Worm (Caenorhabditis elegans): Measurements from ENCODE around the gene K09C4.9.
A peak's percentile ranks its signal among the peaks of the same experiment; 100 is the strongest.

K09C4.9 gene

DNA sequence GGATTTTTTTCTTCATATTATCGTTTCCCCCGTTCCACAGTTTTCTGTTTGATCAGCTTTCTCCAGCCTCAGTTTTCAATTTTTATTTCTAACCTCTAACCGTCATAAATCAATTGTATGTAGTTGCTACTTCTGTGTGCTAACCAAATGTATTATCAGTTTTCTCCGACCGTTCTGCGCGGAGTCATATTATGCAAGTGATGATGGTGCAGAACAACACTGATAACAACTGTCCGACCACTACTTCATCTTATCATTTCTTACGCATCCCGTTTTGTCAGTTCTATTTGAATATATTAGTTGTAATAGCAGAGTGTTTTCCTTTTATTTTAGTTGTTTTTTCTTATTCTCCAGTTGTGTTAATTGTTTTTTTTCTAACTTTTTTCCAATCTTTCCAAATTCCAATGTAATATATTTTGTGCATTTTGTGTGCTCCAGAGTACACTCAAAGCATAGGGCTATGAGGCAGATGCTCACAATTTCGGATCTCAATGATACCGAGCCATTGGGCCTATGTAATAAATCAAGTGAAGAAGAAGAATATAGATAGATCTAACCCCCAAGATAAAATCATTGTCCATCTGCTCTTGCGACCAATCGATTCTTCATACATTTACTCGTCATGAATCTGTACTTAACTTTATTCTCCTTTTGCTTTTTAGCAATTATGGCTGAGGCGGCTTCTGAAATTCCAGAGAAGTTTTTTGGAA, 14.6 kb downstream of the K09C4.9 start, which contains the start of gene lbp-3 (continued):
- no peak for TF ChIP-seq egl-27 (tag; optimal IDR thresholded peaks at IDR 0.05)
- no peak for TF ChIP-seq Y48G9A.11 (GFP tag; IDR thresholded peaks at IDR 0.05)
- no peak for TF ChIP-seq dmd-8 (GFP tag; IDR thresholded peaks at IDR 0.05)
- no peak for TF ChIP-seq nhr-237 (tag; optimal IDR thresholded peaks at IDR 0.05)
- peak; percentile 83 for TF ChIP-seq dve-1 (tag; optimal IDR thresholded peaks at IDR 0.05; ENCODE audit: insufficient read depth)
- TF ChIP-seq Y105C5A.15 (GFP tag; IDR thresholded peaks at IDR 0.05) = no peak
- peak; percentile 61 for TF ChIP-seq dmd-6 (GFP tag; IDR thresholded peaks at IDR 0.05)
- peak; percentile 61; the same call in 1 of the 2 replicates for TF ChIP-seq lin-1 (GFP tag; IDR thresholded peaks at IDR 0.05)
- no peak for TF ChIP-seq ceh-62 (tag; optimal IDR thresholded peaks at IDR 0.05)
- no peak for TF ChIP-seq nhr-76 (tag; optimal IDR thresholded peaks at IDR 0.05)
- TF ChIP-seq php-3 (GFP tag; IDR thresholded peaks at IDR 0.05) = peak; percentile 52; the same call in 1 of the 2 replicates
- no peak for TF ChIP-seq mxl-3 (GFP tag; optimal IDR thresholded peaks at IDR 0.05)
- TF ChIP-seq skn-1 (tag; optimal IDR thresholded peaks at IDR 0.05) = no peak
- no peak for TF ChIP-seq gei-8 (GFP tag; optimal IDR thresholded peaks at IDR 0.05)
- no peak for TF ChIP-seq T26A8.4 (GFP tag; IDR thresholded peaks at IDR 0.05)
- TF ChIP-seq mxl-2 (GFP tag; conservative IDR thresholded peaks at IDR 0.05) = no peak
- no peak for TF ChIP-seq T20F7.1 (GFP tag; optimal IDR thresholded peaks at IDR 0.05)
- no peak for TF ChIP-seq nhr-41 (GFP tag; IDR thresholded peaks at IDR 0.05)
- no peak for TF ChIP-seq spr-1 (tag; optimal IDR thresholded peaks at IDR 0.05)
- TF ChIP-seq mdl-1 (tag; optimal IDR thresholded peaks at IDR 0.05) = peak in 1 of 2 experiments; percentile 2
- TF ChIP-seq zag-1 (tag; optimal IDR thresholded peaks at IDR 0.05) = no peak
- peak; percentile 78 for TF ChIP-seq hlh-11 (tag; optimal IDR thresholded peaks at IDR 0.05)
- TF ChIP-seq mdt-29 (GFP tag; IDR thresholded peaks at IDR 0.05) = no peak
- no peak for TF ChIP-seq ceh-44 (GFP tag; IDR thresholded peaks at IDR 0.05)
- TF ChIP-seq lin-39 (tag; optimal IDR thresholded peaks at IDR 0.05) = no peak
- no peak for TF ChIP-seq lsy-2 (tag; optimal IDR thresholded peaks at IDR 0.05)
- no peak for TF ChIP-seq daf-16 (GFP tag; optimal IDR thresholded peaks at IDR 0.05)
- peak; percentile 94 for TF ChIP-seq daf-16 (tag; optimal IDR thresholded peaks at IDR 0.05)
- TF ChIP-seq saeg-2 (GFP tag; IDR thresholded peaks at IDR 0.05) = no peak
- TF ChIP-seq aly-2 (tag; optimal IDR thresholded peaks at IDR 0.05) = no peak

- TF ChIP-seq nhr-41 (GFP tag; IDR thresholded peaks at IDR 0.05) (no peak), lin-15B (tag; optimal IDR thresholded peaks at IDR 0.05) (no peak), ztf-11 (tag; optimal IDR thresholded peaks at IDR 0.05) (no peak), dmd-6 (GFP tag; IDR thresholded peaks at IDR 0.05) (no peak), madf-9 (GFP tag; conservative IDR thresholded peaks at IDR 0.05) (no peak), nhr-77 (tag; optimal IDR thresholded peaks at IDR 0.05) (no peak), lin-38 (GFP tag; IDR thresholded peaks at IDR 0.05) (no peak), egl-43 (GFP tag; IDR thresholded peaks at IDR 0.05) (no peak), ceh-32 (tag; optimal IDR thresholded peaks at IDR 0.05; ENCODE audit: poor library complexity) (no peak), pqm-1 (tag; optimal IDR thresholded peaks at IDR 0.05) (no peak), mdl-1 (tag; optimal IDR thresholded peaks at IDR 0.05) (no peak), ces-1 (GFP tag; optimal IDR thresholded peaks at IDR 0.05) (no peak), mes-2 (tag; optimal IDR thresholded peaks at IDR 0.05; ENCODE audit: poor library complexity, severe bottlenecking) (no peak), Y75B8A.6 (GFP tag; IDR thresholded peaks at IDR 0.05) (no peak), spr-3 (GFP tag; optimal IDR thresholded peaks at IDR 0.05) (no peak), ceh-82 (tag; optimal IDR thresholded peaks at IDR 0.05) (no peak), nhr-6 (tag; optimal IDR thresholded peaks at IDR 0.05) (no peak), gei-8 (GFP tag; optimal IDR thresholded peaks at IDR 0.05) (no peak)
Observed at ce11 chrX:3252500-3252899, 19.1 kb downstream of the K09C4.9 start, which contains the start of gene tba-9. Gene tba-9, plus strand, starts transcription at chrX:3252800.
